Fruit fly (Drosophila melanogaster) whole organism, embryonic: ENCODE data around the gene CG5071.

Experiments used
- Bgb ChIP-seq: fragments of 200-800 bp; sonication (Bioruptor generic); IDR thresholded peaks from 2 replicates; pipeline ENCODE4 v1.3.6; 2022; ENCODE audit warnings: missing biosample characterization, missing genetic modification characterization; ENCODE audit not compliant: partially characterized antibody
- CG10267 ChIP-seq: fragments of 200-800 bp; sonication (Bioruptor generic); optimal IDR thresholded peaks from 2 replicates; lab custom pipeline; 2018; ENCODE audit warnings: missing biosample characterization, mild to moderate bottlenecking, missing genetic modification characterization, moderate library complexity
- CG10321 ChIP-seq: fragments of 200-800 bp; sonication (Bioruptor generic); IDR thresholded peaks from 2 replicates; pipeline ENCODE4 v1.3.6; 2022; ENCODE audit warnings: missing biosample characterization, missing genetic modification characterization
- CG10979 ChIP-seq: fragments of 200-800 bp; sonication (Bioruptor generic); optimal IDR thresholded peaks from 2 replicates; lab custom pipeline; 2018; ENCODE audit warnings: missing biosample characterization, mild to moderate bottlenecking, missing genetic modification characterization, moderate library complexity
- CG12104 ChIP-seq: fragments of 200-800 bp; sonication (Bioruptor generic); optimal IDR thresholded peaks from 3 replicates; lab custom pipeline; 2016; ENCODE audit warnings: missing biosample characterization, missing genetic modification characterization
- CG14050 ChIP-seq: fragments of 200-800 bp; sonication (Bioruptor generic); IDR thresholded peaks from 3 replicates; pipeline ENCODE4 v1.3.6; 2022; ENCODE audit warnings: missing biosample characterization, missing genetic modification characterization
- CG15514 ChIP-seq: fragments of 200-800 bp; sonication (Bioruptor generic); optimal IDR thresholded peaks from 3 replicates; lab custom pipeline; 2017; ENCODE audit warnings: missing biosample characterization, missing genetic modification characterization, mild to moderate bottlenecking, moderate library complexity, missing genetic modification reagents
- CG18476 ChIP-seq: fragments of 200-800 bp; sonication (Bioruptor generic); optimal IDR thresholded peaks from 2 replicates; lab custom pipeline; 2016; ENCODE audit warnings: missing biosample characterization, mild to moderate bottlenecking, missing genetic modification characterization
- CG2120 ChIP-seq: fragments of 200-800 bp; sonication (Bioruptor generic); optimal IDR thresholded peaks from 3 replicates; lab custom pipeline; 2016; ENCODE audit warnings: missing biosample characterization, missing genetic modification characterization
- CG32767 ChIP-seq: fragments of 200-800 bp; sonication (Bioruptor generic); IDR thresholded peaks from 2 replicates; pipeline ENCODE4 v1.3.6; 2022; ENCODE audit warnings: missing biosample characterization, missing genetic modification characterization
- CG3281 ChIP-seq: fragments of 200-800 bp; sonication (Bioruptor generic); optimal IDR thresholded peaks from 3 replicates; lab custom pipeline; 2017; ENCODE audit warnings: missing biosample characterization, mild to moderate bottlenecking, missing genetic modification characterization
- CG33213 ChIP-seq: fragments of 200-800 bp; sonication (Bioruptor generic); optimal IDR thresholded peaks from 3 replicates; lab custom pipeline; 2016; ENCODE audit warnings: missing biosample characterization, missing genetic modification characterization
- CG33557 ChIP-seq: fragments of 200-800 bp; sonication (Bioruptor generic); optimal IDR thresholded peaks from 2 replicates; lab custom pipeline; 2019; ENCODE audit warnings: missing biosample characterization, mild to moderate bottlenecking, missing genetic modification characterization, moderate library complexity
- CG4707 ChIP-seq: fragments of 200-800 bp; sonication (Bioruptor generic); optimal IDR thresholded peaks from 2 replicates; lab custom pipeline; 2018; ENCODE audit warnings: missing biosample characterization, mild to moderate bottlenecking, missing genetic modification characterization, moderate library complexity
- CG6254 ChIP-seq: fragments of 200-800 bp; sonication (Bioruptor generic); optimal IDR thresholded peaks from 3 replicates; lab custom pipeline; 2017; ENCODE audit warnings: mild to moderate bottlenecking, missing biosample characterization, missing genetic modification reagents, missing genetic modification characterization
- CG6765 ChIP-seq: fragments of 200-800 bp; sonication (Bioruptor generic); optimal IDR thresholded peaks from 3 replicates; lab custom pipeline; 2017; ENCODE audit warnings: missing biosample characterization, mild to moderate bottlenecking, missing genetic modification characterization
- CG7745 ChIP-seq: fragments of 200-800 bp; sonication (Bioruptor generic); optimal IDR thresholded peaks from 2 replicates; lab custom pipeline; 2018; ENCODE audit warnings: missing biosample characterization, mild to moderate bottlenecking, missing genetic modification characterization, moderate library complexity
- CG9817 ChIP-seq: fragments of 200-800 bp; sonication (Bioruptor generic); optimal IDR thresholded peaks from 2 replicates; lab custom pipeline; 2018; ENCODE audit warnings: missing biosample characterization, mild to moderate bottlenecking, missing genetic modification characterization, moderate library complexity
- CG9932 ChIP-seq: fragments of 200-800 bp; sonication (Bioruptor generic); IDR thresholded peaks from 2 replicates; pipeline ENCODE4 v1.3.6; 2022; ENCODE audit warnings: missing biosample characterization, missing genetic modification characterization
- Dbx ChIP-seq: fragments of 200-800 bp; sonication (Bioruptor generic); IDR thresholded peaks from 3 replicates; pipeline ENCODE4 v1.3.6; 2022; ENCODE audit warnings: missing biosample characterization, missing genetic modification characterization
- Dek ChIP-seq: fragments of 200-800 bp; sonication (Bioruptor generic); optimal IDR thresholded peaks from 3 replicates; lab custom pipeline; 2019; ENCODE audit warnings: missing biosample characterization, mild to moderate bottlenecking, missing genetic modification characterization, moderate library complexity
- Ets65A ChIP-seq: fragments of 200-800 bp; sonication (Bioruptor generic); peaks from one replicate; lab custom pipeline; 2016; ENCODE audit warnings: missing biosample characterization, missing genetic modification characterization
- Ets97D ChIP-seq: fragments of 200-800 bp; sonication (Bioruptor generic); optimal IDR thresholded peaks from 3 replicates; lab custom pipeline; 2016; ENCODE audit warnings: missing biosample characterization, missing genetic modification characterization
- Gsc ChIP-seq: fragments of 200-800 bp; sonication (Bioruptor generic); IDR thresholded peaks from 2 replicates; pipeline ENCODE4 v1.3.6; 2022; ENCODE audit warnings: missing biosample characterization, missing genetic modification characterization
- Hr78 ChIP-seq, 2 experiments: fragments of 200-800 bp in 1 of 2; fragments of >200 bp in 1 of 2; sonication (Bioruptor generic) in 1 of 2; optimal IDR thresholded peaks; 2 replicates each; lab custom pipeline; 2017 to 2019; ENCODE audit warnings: missing biosample characterization in 2 of 2, missing genetic modification characterization in 2 of 2, mild to moderate bottlenecking in 1 of 2, moderate library complexity in 1 of 2
- Lim3 ChIP-seq: fragments of 200-800 bp; sonication (Bioruptor generic); IDR thresholded peaks from 2 replicates; pipeline ENCODE4 v1.3.6; 2022; ENCODE audit warnings: missing biosample characterization, missing genetic modification characterization
- MESR4 ChIP-seq: fragments of 200-800 bp; sonication (Bioruptor generic); optimal IDR thresholded peaks from 2 replicates; lab custom pipeline; 2018; ENCODE audit warnings: missing biosample characterization, mild to moderate bottlenecking, missing genetic modification characterization, moderate library complexity
- Mad ChIP-seq: fragments of 200-800 bp; sonication (Bioruptor generic); optimal IDR thresholded peaks from 2 replicates; lab custom pipeline; 2016; ENCODE audit warnings: missing biosample characterization, missing genetic modification characterization
- NK7.1 ChIP-seq: fragments of 200-800 bp; sonication (Bioruptor generic); optimal IDR thresholded peaks from 3 replicates; lab custom pipeline; 2016; ENCODE audit warnings: missing biosample characterization, missing genetic modification characterization
- Nf-YC ChIP-seq: fragments of 200-800 bp; optimal IDR thresholded peaks from 3 replicates; lab custom pipeline; 2019; ENCODE audit warnings: missing biosample characterization, mild to moderate bottlenecking, missing genetic modification characterization, moderate library complexity
- Oaz ChIP-seq: fragments of 200-800 bp; sonication (Bioruptor generic); IDR thresholded peaks from 2 replicates; pipeline ENCODE4 v1.3.6; 2022; ENCODE audit warnings: missing biosample characterization, missing genetic modification characterization
- Sox102F ChIP-seq: fragments of 200-800 bp; sonication (Bioruptor generic); optimal IDR thresholded peaks from 2 replicates; lab custom pipeline; 2018; ENCODE audit warnings: missing biosample characterization, mild to moderate bottlenecking, missing genetic modification characterization, moderate library complexity
- Tbp ChIP-seq: fragments of >200 bp; optimal IDR thresholded peaks from 2 replicates; lab custom pipeline; 2018; ENCODE audit warnings: missing biosample characterization, missing genetic modification characterization
- bigmax ChIP-seq: fragments of 200-800 bp; sonication (Bioruptor generic); optimal IDR thresholded peaks from 2 replicates; lab custom pipeline; 2018; ENCODE audit warnings: missing biosample characterization, mild to moderate bottlenecking, missing genetic modification characterization
- bowl ChIP-seq: fragments of 200-800 bp; sonication (Bioruptor generic); IDR thresholded peaks from 2 replicates; pipeline ENCODE4 v1.3.6; 2022; ENCODE audit warnings: missing biosample characterization, missing genetic modification characterization
- cas ChIP-seq: fragments of 200-800 bp; sonication (Bioruptor generic); IDR thresholded peaks from 2 replicates; pipeline ENCODE4 v1.3.6; 2022; ENCODE audit warnings: missing biosample characterization, missing genetic modification characterization
- cg ChIP-seq: fragments of 200-800 bp; sonication (Bioruptor generic); optimal IDR thresholded peaks from 3 replicates; lab custom pipeline; 2019; ENCODE audit warnings: missing biosample characterization, mild to moderate bottlenecking, missing genetic modification characterization, moderate library complexity
- dm ChIP-seq: fragments of 200-800 bp; sonication (Bioruptor generic); optimal IDR thresholded peaks from 3 replicates; lab custom pipeline; 2016; ENCODE audit warnings: missing biosample characterization, missing genetic modification characterization
- dmrt11E ChIP-seq: fragments of 200-800 bp; sonication (Bioruptor generic); optimal IDR thresholded peaks from 3 replicates; lab custom pipeline; 2018; ENCODE audit warnings: missing biosample characterization, mild to moderate bottlenecking, missing genetic modification characterization, moderate library complexity
- fd96Cb ChIP-seq: fragments of 200-800 bp; sonication (Bioruptor generic); optimal IDR thresholded peaks from 2 replicates; lab custom pipeline; 2018; ENCODE audit warnings: missing biosample characterization, mild to moderate bottlenecking, missing genetic modification characterization, moderate library complexity
- ind ChIP-seq: fragments of 200-800 bp; sonication (Bioruptor generic); optimal IDR thresholded peaks from 3 replicates; lab custom pipeline; 2016; ENCODE audit warnings: missing biosample characterization, missing genetic modification characterization
- jigr1 ChIP-seq: fragments of 200-800 bp; sonication (Bioruptor generic); IDR thresholded peaks from 3 replicates; pipeline ENCODE4 v1.3.6; 2022; ENCODE audit warnings: missing biosample characterization, missing genetic modification characterization
- ken ChIP-seq: fragments of 200-800 bp; sonication (Bioruptor generic); IDR thresholded peaks from 3 replicates; pipeline ENCODE4 v1.3.6; 2022; ENCODE audit warnings: missing biosample characterization, missing genetic modification characterization
- lov ChIP-seq, 2 experiments: fragments of 200-800 bp in 1 of 2; fragments of >200 bp in 1 of 2; sonication (Bioruptor generic) in 1 of 2; IDR thresholded peaks in 1 of 2; optimal IDR thresholded peaks in 1 of 2; 2 replicates in 1 of 2; 3 replicates in 1 of 2; pipeline versions ENCODE4 v1.3.6 to Lab custom; 2017 to 2022; ENCODE audit warnings: missing biosample characterization in 1 of 2, missing genetic modification characterization in 1 of 2
- oc ChIP-seq: fragments of 200-800 bp; sonication (Bioruptor generic); optimal IDR thresholded peaks from 2 replicates; lab custom pipeline; 2018; ENCODE audit warnings: missing biosample characterization, mild to moderate bottlenecking, missing genetic modification characterization, moderate library complexity
- onecut ChIP-seq: fragments of 200-800 bp; sonication (Bioruptor generic); IDR thresholded peaks from 2 replicates; pipeline ENCODE4 v1.3.6; 2022; ENCODE audit warnings: missing biosample characterization, missing genetic modification characterization
- phol ChIP-seq: fragments of 200-800 bp; sonication (Bioruptor generic); optimal IDR thresholded peaks from 3 replicates; lab custom pipeline; 2018; ENCODE audit warnings: missing biosample characterization, mild to moderate bottlenecking, missing genetic modification characterization, moderate library complexity
- schlank ChIP-seq: fragments of 200-800 bp; sonication (Bioruptor generic); optimal IDR thresholded peaks from 2 replicates; lab custom pipeline; 2018; ENCODE audit warnings: missing biosample characterization, mild to moderate bottlenecking, missing genetic modification characterization
- sr ChIP-seq: fragments of 200-800 bp; sonication (Bioruptor generic); IDR thresholded peaks from 3 replicates; pipeline ENCODE4 v1.3.6; 2022; ENCODE audit warnings: missing biosample characterization, missing genetic modification characterization
- tio ChIP-seq: fragments of 200-800 bp; sonication (Bioruptor generic); optimal IDR thresholded peaks from 2 replicates; lab custom pipeline; 2017; ENCODE audit warnings: missing biosample characterization, missing genetic modification characterization, inconsistent platforms
- z ChIP-seq: fragments of 200-800 bp; sonication (Bioruptor generic); IDR thresholded peaks from 3 replicates; pipeline ENCODE4 v1.3.6; 2022; ENCODE audit warnings: missing biosample characterization, missing genetic modification characterization

The CG5071 gene

dm6 chr3R:25591500-25591899 lies 26.7 kb upstream of the CG5071 start (continued):
- TF ChIP-seq CG18476 (GFP tag; lab: Kevin White, UChicago) (no peak), CG14050 (GFP tag; lab: Robert Waterston, UW) (no peak), CG33213 (GFP tag; lab: Kevin White, UChicago) (no peak), cg (GFP tag; lab: Kevin White, UChicago) (no peak), cas (no peak), CG9932 (no peak), CG10979 (tag; lab: Kevin White, UChicago) (peak; percentile 7), dmrt11E (no peak), CG33557 (no peak), Mad (no peak), Hr78 (GFP tag; optimal IDR thresholded peaks at IDR 0.05; lab: Kevin White, UChicago) (no peak), CG9817 (tag; lab: Kevin White, UChicago) (no peak), NK7.1 (GFP tag; lab: Kevin White, UChicago) (no peak), Dbx (no peak), CG15514 (peak; percentile 14), oc (no peak), z (GFP tag; lab: Robert Waterston, UW) (no peak), bigmax (GFP tag; lab: Kevin White, UChicago) (no peak), Nf-YC (no peak), schlank (tag; lab: Kevin White, UChicago) (no peak), sr (GFP tag; lab: Robert Waterston, UW) (no peak), Tbp (GFP tag; lab: Kevin White, UChicago) (no peak), CG10267 (tag; lab: Kevin White, UChicago) (peak; percentile 39), CG32767 (GFP tag; lab: Robert Waterston, UW) (no peak), CG7745 (no peak), Bgb (GFP tag; lab: Robert Waterston, UW) (peak; percentile 33; the same call in 1 of the 2 replicates), bowl (GFP tag; lab: Robert Waterston, UW) (no peak), Dek (tag; lab: Kevin White, UChicago) (no peak), Ets65A (no peak), CG6254 (GFP tag; lab: Kevin White, UChicago) (no peak), CG3281 (GFP tag; lab: Kevin White, UChicago) (no peak), tio (GFP tag; lab: Kevin White, UChicago) (no peak), CG10321 (GFP tag; lab: Robert Waterston, UW) (no peak), onecut (GFP tag; lab: Robert Waterston, UW) (0 out of 2 replicates have a peak, but pooled peaks have one; percentile 14), MESR4 (no peak), dm (GFP tag; lab: Kevin White, UChicago) (no peak), fd96Cb (tag; lab: Kevin White, UChicago) (no peak), Sox102F (no peak), ind (GFP tag; lab: Kevin White, UChicago) (no peak), Lim3 (GFP tag; lab: Robert Waterston, UW) (no peak), CG4707 (GFP tag; lab: Kevin White, UChicago) (no peak), Gsc (GFP tag; lab: Robert Waterston, UW) (no peak), CG12104 (GFP tag; lab: Kevin White, UChicago) (no peak), jigr1 (GFP tag; lab: Robert Waterston, UW) (no peak), CG6765 (GFP tag; lab: Kevin White, UChicago) (no peak), CG2120 (GFP tag; lab: Kevin White, UChicago) (no peak), lov (optimal IDR thresholded peaks at IDR 0.05; lab: Kevin White, UChicago) (no peak), lov (GFP tag; IDR thresholded peaks at IDR 0.05; lab: Robert Waterston, UW) (no peak), Oaz (GFP tag; lab: Robert Waterston, UW) (no peak), ken (GFP tag; lab: Robert Waterston, UW) (no peak), Ets97D (GFP tag; lab: Kevin White, UChicago) (no peak), phol (tag; lab: Kevin White, UChicago) (peak; percentile 71)
